Fruit fly (Drosophila melanogaster) whole organism, embryonic: ENCODE data around the gene kra.

Experiments used
- ATbp ChIP-seq: fragments of 200-800 bp; sonication (Bioruptor generic); optimal IDR thresholded peaks from 2 replicates; lab custom pipeline; 2017; ENCODE audit warnings: missing biosample characterization, mild to moderate bottlenecking, missing genetic modification characterization, missing genetic modification reagents
- Aef1 ChIP-seq: fragments of 200-800 bp; sonication (Bioruptor generic); IDR thresholded peaks from 3 replicates; pipeline ENCODE4 v1.3.6; 2022; ENCODE audit warnings: missing biosample characterization, missing genetic modification characterization
- C15 ChIP-seq: fragments of 200-800 bp; sonication (Bioruptor generic); IDR thresholded peaks from 3 replicates; pipeline ENCODE4 v1.3.6; 2022; ENCODE audit warnings: missing biosample characterization, missing genetic modification characterization
- CG10147 ChIP-seq: fragments of 200-800 bp; sonication (Bioruptor generic); optimal IDR thresholded peaks from 2 replicates; lab custom pipeline; 2019; ENCODE audit warnings: missing biosample characterization, mild to moderate bottlenecking, missing genetic modification characterization, moderate library complexity
- CG10274 ChIP-seq: fragments of 200-800 bp; sonication (Bioruptor generic); optimal IDR thresholded peaks from 3 replicates; lab custom pipeline; 2017; ENCODE audit warnings: missing biosample characterization, mild to moderate bottlenecking, missing genetic modification characterization
- CG10431 ChIP-seq: fragments of 200-800 bp; sonication (Bioruptor generic); optimal IDR thresholded peaks from 3 replicates; lab custom pipeline; 2018; ENCODE audit warnings: missing biosample characterization, mild to moderate bottlenecking, missing genetic modification characterization
- CG10565 ChIP-seq: fragments of 200-800 bp; sonication (Bioruptor generic); optimal IDR thresholded peaks from 3 replicates; lab custom pipeline; 2016; ENCODE audit warnings: missing biosample characterization, mild to moderate bottlenecking, missing genetic modification characterization
- CG10959 ChIP-seq: fragments of 200-800 bp; sonication (Bioruptor generic); IDR thresholded peaks from 2 replicates; pipeline ENCODE4 v1.3.6; 2022; ENCODE audit warnings: missing biosample characterization, missing genetic modification characterization
- CG11504 ChIP-seq: fragments of 200-800 bp; sonication (Bioruptor generic); optimal IDR thresholded peaks from 3 replicates; lab custom pipeline; 2019; ENCODE audit warnings: missing biosample characterization, mild to moderate bottlenecking, missing genetic modification characterization, moderate library complexity
- CG11560 ChIP-seq: fragments of 200-800 bp; sonication (Bioruptor generic); IDR thresholded peaks from 3 replicates; pipeline ENCODE4 v1.3.6; 2022; ENCODE audit warnings: missing biosample characterization, missing genetic modification characterization
- CG1233 ChIP-seq: fragments of 200-800 bp; sonication (Bioruptor generic); optimal IDR thresholded peaks from 4 replicates; lab custom pipeline; 2018; ENCODE audit warnings: missing biosample characterization, mild to moderate bottlenecking, missing genetic modification characterization
- CG14860 ChIP-seq: fragments of 200-800 bp; sonication (Bioruptor generic); IDR thresholded peaks from 3 replicates; pipeline ENCODE4 v1.3.6; 2022; ENCODE audit warnings: missing biosample characterization, missing genetic modification characterization; ENCODE audit not compliant: partially characterized antibody
- CG15269 ChIP-seq: fragments of 200-800 bp; sonication (Bioruptor generic); optimal IDR thresholded peaks from 2 replicates; lab custom pipeline; 2018; ENCODE audit warnings: missing biosample characterization, mild to moderate bottlenecking, missing genetic modification characterization, moderate library complexity
- CG17802 ChIP-seq: fragments of 200-800 bp; sonication (Bioruptor generic); optimal IDR thresholded peaks from 2 replicates; lab custom pipeline; 2018; ENCODE audit warnings: missing biosample characterization, mild to moderate bottlenecking, missing genetic modification characterization, moderate library complexity
- CG2116 ChIP-seq: fragments of 200-800 bp; sonication (Bioruptor generic); optimal IDR thresholded peaks from 3 replicates; lab custom pipeline; 2018; ENCODE audit warnings: missing biosample characterization, mild to moderate bottlenecking, missing genetic modification characterization
- CG3065 ChIP-seq: fragments of 200-800 bp; sonication (Bioruptor generic); optimal IDR thresholded peaks from 2 replicates; lab custom pipeline; 2016; ENCODE audit warnings: missing biosample characterization, missing genetic modification characterization
- CG31365 ChIP-seq: fragments of 200-800 bp; sonication (Bioruptor generic); optimal IDR thresholded peaks from 2 replicates; lab custom pipeline; 2018; ENCODE audit warnings: missing biosample characterization, mild to moderate bottlenecking, missing genetic modification characterization
- CG7745 ChIP-seq: fragments of 200-800 bp; sonication (Bioruptor generic); optimal IDR thresholded peaks from 2 replicates; lab custom pipeline; 2018; ENCODE audit warnings: missing biosample characterization, mild to moderate bottlenecking, missing genetic modification characterization, moderate library complexity
- CG8359 ChIP-seq: fragments of 200-800 bp; sonication (Bioruptor generic); optimal IDR thresholded peaks from 2 replicates; lab custom pipeline; 2017; ENCODE audit warnings: missing biosample characterization, mild to moderate bottlenecking, missing genetic modification characterization, borderline replicate concordance
- CG8765 ChIP-seq: fragments of 200-800 bp; sonication (Bioruptor generic); IDR thresholded peaks from 2 replicates; pipeline ENCODE4 v1.3.6; 2022; ENCODE audit warnings: missing biosample characterization, missing genetic modification characterization
- CG8944 ChIP-seq: fragments of 200-800 bp; sonication (Bioruptor generic); optimal IDR thresholded peaks from 3 replicates; lab custom pipeline; 2016; ENCODE audit warnings: missing biosample characterization, missing genetic modification characterization
- CG9797 ChIP-seq: fragments of 200-800 bp; sonication (Bioruptor generic); optimal IDR thresholded peaks from 3 replicates; lab custom pipeline; 2018; ENCODE audit warnings: missing biosample characterization, mild to moderate bottlenecking, missing genetic modification characterization
- CG9932 ChIP-seq: fragments of 200-800 bp; sonication (Bioruptor generic); IDR thresholded peaks from 2 replicates; pipeline ENCODE4 v1.3.6; 2022; ENCODE audit warnings: missing biosample characterization, missing genetic modification characterization
- Camta ChIP-seq: fragments of 200-800 bp; sonication (Bioruptor generic); optimal IDR thresholded peaks from 2 replicates; lab custom pipeline; 2016; ENCODE audit warnings: missing biosample characterization, missing genetic modification characterization
- CoRest ChIP-seq: fragments of 200-800 bp; sonication (Bioruptor generic); optimal IDR thresholded peaks from 3 replicates; lab custom pipeline; 2018; ENCODE audit warnings: missing biosample characterization, mild to moderate bottlenecking, missing genetic modification characterization, moderate library complexity
- Dbx ChIP-seq: fragments of 200-800 bp; sonication (Bioruptor generic); IDR thresholded peaks from 3 replicates; pipeline ENCODE4 v1.3.6; 2022; ENCODE audit warnings: missing biosample characterization, missing genetic modification characterization
- E2f1 ChIP-seq: fragments of 200-800 bp; sonication (Bioruptor generic); IDR thresholded peaks from 2 replicates; pipeline ENCODE4 v1.3.6; 2022; ENCODE audit warnings: missing biosample characterization, missing genetic modification characterization
- Hmr ChIP-seq: fragments of 200-800 bp; sonication (Bioruptor generic); optimal IDR thresholded peaks from 3 replicates; lab custom pipeline; 2017; ENCODE audit warnings: mild to moderate bottlenecking, missing biosample characterization, missing genetic modification reagents, missing genetic modification characterization
- MBD-R2 ChIP-seq: fragments of 200-800 bp; sonication (Bioruptor generic); IDR thresholded peaks from 2 replicates; pipeline ENCODE4 v1.3.6; 2022; ENCODE audit warnings: missing biosample characterization, missing genetic modification characterization
- NK7.1 ChIP-seq: fragments of 200-800 bp; sonication (Bioruptor generic); optimal IDR thresholded peaks from 3 replicates; lab custom pipeline; 2016; ENCODE audit warnings: missing biosample characterization, missing genetic modification characterization
- Oaz ChIP-seq: fragments of 200-800 bp; sonication (Bioruptor generic); IDR thresholded peaks from 2 replicates; pipeline ENCODE4 v1.3.6; 2022; ENCODE audit warnings: missing biosample characterization, missing genetic modification characterization
- Tbp ChIP-seq: fragments of >200 bp; optimal IDR thresholded peaks from 2 replicates; lab custom pipeline; 2018; ENCODE audit warnings: missing biosample characterization, missing genetic modification characterization
- bbx ChIP-seq: fragments of 200-800 bp; sonication (Bioruptor generic); IDR thresholded peaks from 2 replicates; pipeline ENCODE4 v1.3.6; 2022; ENCODE audit warnings: missing biosample characterization, missing genetic modification characterization; ENCODE audit not compliant: partially characterized antibody
- br ChIP-seq: fragments of >200 bp; optimal IDR thresholded peaks from 2 replicates; lab custom pipeline; 2017
- crc ChIP-seq: fragments of 200-800 bp; sonication (Bioruptor generic); optimal IDR thresholded peaks from 2 replicates; lab custom pipeline; 2016; ENCODE audit warnings: missing biosample characterization, missing genetic modification characterization
- cwo ChIP-seq: fragments of 200-800 bp; sonication (Bioruptor generic); optimal IDR thresholded peaks from 3 replicates; lab custom pipeline; 2017; ENCODE audit warnings: missing biosample characterization, missing genetic modification characterization, mild to moderate bottlenecking, moderate library complexity, missing genetic modification reagents
- dati ChIP-seq: fragments of 200-800 bp; sonication (Bioruptor generic); IDR thresholded peaks from 2 replicates; pipeline ENCODE4 v1.3.6; 2022; ENCODE audit warnings: missing biosample characterization, missing genetic modification characterization
- disco-r ChIP-seq: fragments of 200-800 bp; sonication (Bioruptor generic); optimal IDR thresholded peaks from 2 replicates; lab custom pipeline; 2016; ENCODE audit warnings: missing biosample characterization, missing genetic modification characterization
- dmrt99B ChIP-seq: fragments of 200-800 bp; sonication (Bioruptor generic); optimal IDR thresholded peaks from 2 replicates; lab custom pipeline; 2018; ENCODE audit warnings: missing biosample characterization, mild to moderate bottlenecking, missing genetic modification characterization, moderate library complexity
- emc ChIP-seq: fragments of 200-800 bp; sonication (Bioruptor generic); optimal IDR thresholded peaks from 2 replicates; lab custom pipeline; 2016; ENCODE audit warnings: missing biosample characterization, missing genetic modification characterization
- ewg ChIP-seq: fragments of 200-800 bp; sonication (Bioruptor generic); optimal IDR thresholded peaks from 3 replicates; lab custom pipeline; 2017; ENCODE audit warnings: mild to moderate bottlenecking, missing biosample characterization, missing genetic modification reagents, missing genetic modification characterization
- fd102C ChIP-seq: fragments of 200-800 bp; sonication (Bioruptor generic); optimal IDR thresholded peaks from 2 replicates; lab custom pipeline; 2018; ENCODE audit warnings: missing biosample characterization, mild to moderate bottlenecking, missing genetic modification characterization, moderate library complexity
- fd64A ChIP-seq: fragments of 200-800 bp; sonication (Bioruptor generic); optimal IDR thresholded peaks from 3 replicates; lab custom pipeline; 2018; ENCODE audit warnings: missing biosample characterization, mild to moderate bottlenecking, missing genetic modification characterization
- fu2 ChIP-seq: fragments of 200-800 bp; sonication (Bioruptor generic); optimal IDR thresholded peaks from 2 replicates; lab custom pipeline; 2016; ENCODE audit warnings: missing biosample characterization, missing genetic modification characterization
- nom ChIP-seq: fragments of 200-800 bp; sonication (Bioruptor generic); optimal IDR thresholded peaks from 2 replicates; lab custom pipeline; 2017; ENCODE audit warnings: missing biosample characterization, missing genetic modification characterization, mild to moderate bottlenecking, moderate library complexity, missing genetic modification reagents
- rib ChIP-seq: fragments of 200-800 bp; sonication (Bioruptor generic); IDR thresholded peaks from 2 replicates; pipeline ENCODE4 v1.3.6; 2022; ENCODE audit warnings: missing biosample characterization, missing genetic modification characterization
- ssp ChIP-seq: fragments of 200-800 bp; sonication (Bioruptor generic); IDR thresholded peaks from 2 replicates; pipeline ENCODE4 v1.3.6; 2022; ENCODE audit warnings: missing biosample characterization, missing genetic modification characterization
- stc ChIP-seq: fragments of 200-800 bp; sonication (Bioruptor generic); IDR thresholded peaks from 2 replicates; pipeline ENCODE4 v1.3.6; 2022; ENCODE audit warnings: missing biosample characterization, missing genetic modification characterization
- tll ChIP-seq, 2 experiments: fragments of 200-800 bp in 1 of 2; fragments of >200 bp in 1 of 2; sonication (Bioruptor generic) in 1 of 2; optimal IDR thresholded peaks; 2 replicates each; lab custom pipeline; 2017 to 2019; ENCODE audit warnings: missing biosample characterization in 2 of 2, missing genetic modification characterization in 2 of 2, mild to moderate bottlenecking in 1 of 2, moderate library complexity in 1 of 2
- unpg ChIP-seq: fragments of 200-800 bp; sonication (Bioruptor generic); optimal IDR thresholded peaks from 3 replicates; lab custom pipeline; 2018; ENCODE audit warnings: missing biosample characterization, mild to moderate bottlenecking, missing genetic modification characterization, moderate library complexity
- wor ChIP-seq: fragments of 200-800 bp; sonication (Bioruptor generic); IDR thresholded peaks from 2 replicates; pipeline ENCODE4 v1.3.6; 2022; ENCODE audit warnings: missing biosample characterization, missing genetic modification characterization
- zfh2 ChIP-seq: fragments of 200-800 bp; sonication (Bioruptor generic); optimal IDR thresholded peaks from 2 replicates; lab custom pipeline; 2016; ENCODE audit warnings: missing biosample characterization, missing genetic modification characterization

kra gene

DNA sequence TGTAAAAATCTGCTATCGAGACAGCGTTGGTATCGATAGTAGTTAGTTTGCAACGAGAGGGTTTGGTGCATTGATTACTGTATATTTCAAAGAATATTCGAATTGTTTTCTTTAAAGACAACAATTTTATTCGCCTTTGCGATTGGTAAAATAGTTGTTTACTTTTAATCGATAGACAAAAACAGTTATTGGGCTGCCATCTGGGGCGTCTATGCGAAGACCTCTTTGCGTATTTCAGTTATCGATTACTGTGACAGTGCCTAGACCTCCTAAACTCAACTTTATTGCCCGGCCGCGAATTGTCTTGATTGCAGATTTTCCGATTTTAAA is 12.1 kb upstream of the kra start, which contains the start of gene Atu (continued):
- TF ChIP-seq C15 (GFP tag; lab: Robert Waterston, UW) (no peak), rib (no peak), cwo (GFP tag; lab: Kevin White, UChicago) (no peak), CG1233 (GFP tag; lab: Kevin White, UChicago) (no peak), unpg (GFP tag; lab: Kevin White, UChicago) (no peak), bbx (peak; percentile 83), CG8944 (GFP tag; lab: Kevin White, UChicago) (no peak), dati (no peak), fd102C (GFP tag; lab: Kevin White, UChicago) (no peak), CG8765 (GFP tag; lab: Robert Waterston, UW) (no peak), CG15269 (tag; lab: Kevin White, UChicago) (no peak), CG11560 (tag; lab: Robert Waterston, UW) (0 out of 3 replicates have a peak, but pooled peaks have one; percentile 10), ATbp (no peak), CG17802 (tag; lab: Kevin White, UChicago) (no peak), CG2116 (GFP tag; lab: Kevin White, UChicago) (peak; percentile 98), CG8359 (GFP tag; lab: Kevin White, UChicago) (no peak), wor (GFP tag; lab: Robert Waterston, UW) (no peak), Tbp (GFP tag; lab: Kevin White, UChicago) (peak; percentile 26), Hmr (GFP tag; lab: Kevin White, UChicago) (peak; percentile 46), CoRest (tag; lab: Kevin White, UChicago) (peak; percentile 53), MBD-R2 (GFP tag; lab: Robert Waterston, UW) (peak; percentile 76), CG7745 (tag; lab: Kevin White, UChicago) (no peak), CG3065 (GFP tag; lab: Kevin White, UChicago) (no peak), E2f1 (GFP tag; lab: Robert Waterston, UW) (no peak), nom (GFP tag; lab: Kevin White, UChicago) (no peak), Dbx (GFP tag; lab: Robert Waterston, UW) (no peak), Aef1 (GFP tag; lab: Robert Waterston, UW) (no peak), Oaz (GFP tag; lab: Robert Waterston, UW) (no peak), CG9932 (GFP tag; lab: Robert Waterston, UW) (peak; percentile 69), ewg (GFP tag; lab: Kevin White, UChicago) (peak; percentile 3), CG10565 (no peak), CG11504 (tag; lab: Kevin White, UChicago) (no peak), CG10147 (GFP tag; lab: Kevin White, UChicago) (peak; percentile 38), CG31365 (tag; lab: Kevin White, UChicago) (no peak), zfh2 (GFP tag; lab: Kevin White, UChicago) (peak; percentile 38), CG10274 (no peak), disco-r (no peak), CG10959 (no peak), tll (GFP tag; optimal IDR thresholded peaks at IDR 0.05; lab: Kevin White, UChicago) (no peak), fd64A (no peak), emc (GFP tag; lab: Kevin White, UChicago) (no peak), ssp (GFP tag; lab: Robert Waterston, UW) (no peak), fu2 (GFP tag; lab: Kevin White, UChicago) (no peak), dmrt99B (tag; lab: Kevin White, UChicago) (no peak), br (lab: Kevin White, UChicago) (no peak), stc (GFP tag; lab: Robert Waterston, UW) (no peak), CG10431 (GFP tag; lab: Kevin White, UChicago) (no peak), CG9797 (GFP tag; lab: Kevin White, UChicago) (peak; percentile 19), Camta (GFP tag; lab: Kevin White, UChicago) (no peak), crc (GFP tag; lab: Kevin White, UChicago) (no peak), NK7.1 (GFP tag; lab: Kevin White, UChicago) (no peak), CG14860 (GFP tag; lab: Robert Waterston, UW) (peak; percentile 94)
